Worm (Caenorhabditis elegans) whole organism, midembryonic: Measurements from ENCODE around the gene R04A9.1.

Source experiments
- T22C8.4 ChIP-seq: fragments of 200-800 bp; sonication (Bioruptor generic); IDR thresholded peaks from 2 replicates; pipeline ENCODE4 v1.3.6; 2022; ENCODE audit warnings: missing genetic modification characterization, missing compliant biosample characterization
- cog-1 ChIP-seq: sonication (generic microtip); optimal IDR thresholded peaks from 2 replicates; lab custom pipeline; 2016; ENCODE audit warnings: missing genetic modification characterization, missing compliant biosample characterization
- flt-1 ChIP-seq: fragments of 200-800 bp; sonication (Bioruptor generic); IDR thresholded peaks from 2 replicates; pipeline ENCODE4 v1.3.6; 2022; ENCODE audit warnings: missing genetic modification characterization, missing compliant biosample characterization
- klf-2 ChIP-seq: fragments of 200-800 bp; sonication (Bioruptor generic); conservative IDR thresholded peaks from 2 replicates; pipeline ENCODE4 v1.3.6; 2022; ENCODE audit warnings: missing genetic modification reagents, missing genetic modification characterization, missing compliant biosample characterization
- med-1 ChIP-seq: sonication (generic microtip); optimal IDR thresholded peaks from 2 replicates; lab custom pipeline; 2017; ENCODE audit warnings: missing genetic modification characterization, mild to moderate bottlenecking, missing compliant biosample characterization, antibody characterized with exemption, missing genetic modification reagents; ENCODE audit not compliant: insufficient read depth
- ref-1 ChIP-seq: fragments of 200-800 bp; sonication (Bioruptor generic); conservative IDR thresholded peaks from 2 replicates; pipeline ENCODE4 v1.3.6; 2022; ENCODE audit warnings: missing genetic modification reagents, missing genetic modification characterization, missing compliant biosample characterization
- tab-1 ChIP-seq: fragments of 200-800 bp; sonication (Bioruptor generic); IDR thresholded peaks from 2 replicates; pipeline ENCODE4 v1.3.6; 2022; ENCODE audit warnings: missing genetic modification characterization, missing compliant biosample characterization
- ztf-23 ChIP-seq: fragments of 200-800 bp; sonication (Bioruptor generic); IDR thresholded peaks from 2 replicates; pipeline ENCODE4 v1.3.6; 2022; ENCODE audit warnings: missing genetic modification reagents, missing genetic modification characterization, missing compliant biosample characterization
- ztf-29 ChIP-seq: fragments of 200-800 bp; sonication (Bioruptor generic); IDR thresholded peaks from 2 replicates; pipeline ENCODE4 v1.3.6; 2022; ENCODE audit warnings: missing genetic modification reagents, missing genetic modification characterization, missing compliant biosample characterization

R04A9.1 gene

DNA sequence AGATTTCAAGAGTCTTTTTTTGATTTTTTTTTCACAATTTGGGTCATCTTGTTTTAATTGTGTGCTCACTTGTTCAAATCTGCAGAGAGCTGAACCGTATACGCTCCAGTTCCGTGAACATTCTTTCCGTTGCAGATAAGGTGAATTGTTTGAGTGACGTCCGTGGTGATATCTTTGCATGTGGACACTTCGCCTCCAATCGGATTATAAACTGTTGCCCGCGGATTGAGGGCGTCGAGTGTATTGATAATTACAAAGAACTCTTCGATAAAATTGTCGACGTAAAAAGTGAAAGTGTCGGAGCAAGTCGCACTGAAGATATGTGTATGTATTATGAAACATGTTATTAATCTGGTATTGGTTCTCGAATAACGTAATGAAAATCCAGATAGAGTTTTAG is 19.1 kb downstream of the R04A9.1 start:
- TF ChIP-seq ztf-23 (GFP tag; lab: Robert Waterston, UW): no peak
- TF ChIP-seq T22C8.4 (GFP tag; lab: Robert Waterston, UW): no peak
- no peak for TF ChIP-seq ref-1 (GFP tag; lab: Robert Waterston, UW)
- TF ChIP-seq klf-2: no peak
- TF ChIP-seq cog-1: no peak
- no peak for TF ChIP-seq ztf-29
- no peak for TF ChIP-seq tab-1
- TF ChIP-seq flt-1 (GFP tag; lab: Robert Waterston, UW): no peak
- no peak for TF ChIP-seq med-1

DNA sequence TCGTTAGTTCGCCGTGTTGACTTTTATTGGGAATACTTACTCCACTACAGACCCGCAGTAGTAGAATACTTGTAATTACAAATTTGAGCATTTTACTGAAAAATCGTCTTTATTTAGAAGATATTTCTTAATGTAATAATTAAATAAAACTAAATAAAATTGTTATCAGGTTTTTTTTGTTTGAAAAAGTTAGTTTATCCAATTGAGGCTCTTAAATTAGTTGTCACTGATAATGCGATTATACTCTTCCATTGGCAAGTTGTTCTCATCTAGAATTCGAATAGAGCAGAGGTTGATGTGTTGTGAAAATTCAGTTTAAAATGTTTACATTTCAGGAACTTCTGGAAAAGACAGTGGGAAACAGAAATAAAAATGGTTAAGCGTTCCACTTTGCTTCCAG is 20.8 kb downstream of the R04A9.1 start, which contains the start of gene ZK1193.2:
TSS of gene ZK1193.2 (minus strand) at position 101 of the 400 bp plus-strand sequence.
- no peak for TF ChIP-seq klf-2
- no peak for TF ChIP-seq med-1
- TF ChIP-seq ztf-29: no peak
- TF ChIP-seq T22C8.4 (GFP tag; lab: Robert Waterston, UW): no peak
- TF ChIP-seq cog-1: no peak
- no peak for TF ChIP-seq ztf-23 (GFP tag; lab: Robert Waterston, UW)
- no peak for TF ChIP-seq ref-1 (GFP tag; lab: Robert Waterston, UW)
- TF ChIP-seq tab-1: no peak
- TF ChIP-seq flt-1 (GFP tag; lab: Robert Waterston, UW): no peak

DNA sequence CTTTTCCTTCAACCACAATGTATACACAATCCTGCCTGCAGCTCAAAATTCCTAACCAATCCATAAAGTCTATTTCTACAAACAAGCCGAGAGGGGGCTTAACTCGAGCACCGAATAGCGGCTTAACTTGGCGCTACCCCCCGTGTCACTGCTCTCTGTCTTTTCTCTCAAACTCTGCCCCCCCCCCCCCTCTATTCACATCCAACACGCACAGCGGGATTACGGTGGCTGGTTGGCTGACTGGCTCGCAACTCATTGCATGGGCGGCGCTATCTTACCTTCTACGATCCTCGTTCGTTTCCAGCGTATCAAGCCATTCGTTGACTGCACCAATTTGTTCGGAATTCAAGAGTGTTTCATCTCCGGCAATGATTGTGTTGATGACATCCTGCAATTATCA is 26.9 kb downstream of the R04A9.1 start:
- TF ChIP-seq ztf-29 (0 out of 2 replicates have a peak, but pooled peaks have one; percentile 22), T22C8.4 (GFP tag; lab: Robert Waterston, UW) (no peak)

DNA sequence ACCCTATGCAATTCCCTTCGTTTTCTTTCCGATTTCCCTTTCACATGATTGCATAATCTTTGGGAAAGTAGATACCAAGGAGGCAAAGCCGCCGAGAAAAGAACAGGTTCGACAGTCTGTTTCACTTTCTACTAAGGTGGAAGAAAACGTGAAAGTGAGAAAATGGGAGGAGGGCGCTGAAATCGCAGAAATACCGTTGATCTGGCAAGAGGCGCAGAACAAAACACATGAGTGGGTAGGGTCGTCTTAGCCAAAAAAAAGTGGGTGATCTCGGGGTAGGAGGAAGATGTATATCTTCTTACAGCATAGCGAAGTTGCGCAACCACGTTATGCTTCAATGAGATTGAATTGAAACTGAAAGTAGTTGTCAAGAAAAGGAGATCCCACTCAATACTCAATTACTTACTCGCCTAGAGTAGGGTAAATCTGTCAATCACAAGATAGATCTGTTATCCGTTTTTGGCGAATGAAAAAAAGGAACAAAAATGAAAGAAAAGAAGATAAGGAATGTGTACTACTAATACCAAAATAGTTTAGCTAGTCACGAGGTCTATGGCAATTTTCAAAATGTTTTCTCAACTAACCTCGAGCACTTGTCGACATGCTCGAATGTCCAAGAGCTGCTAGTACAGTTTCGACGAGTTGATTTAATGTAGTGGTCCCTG is 28.5 kb downstream of the R04A9.1 start:
- TF ChIP-seq tab-1: no peak

DNA sequence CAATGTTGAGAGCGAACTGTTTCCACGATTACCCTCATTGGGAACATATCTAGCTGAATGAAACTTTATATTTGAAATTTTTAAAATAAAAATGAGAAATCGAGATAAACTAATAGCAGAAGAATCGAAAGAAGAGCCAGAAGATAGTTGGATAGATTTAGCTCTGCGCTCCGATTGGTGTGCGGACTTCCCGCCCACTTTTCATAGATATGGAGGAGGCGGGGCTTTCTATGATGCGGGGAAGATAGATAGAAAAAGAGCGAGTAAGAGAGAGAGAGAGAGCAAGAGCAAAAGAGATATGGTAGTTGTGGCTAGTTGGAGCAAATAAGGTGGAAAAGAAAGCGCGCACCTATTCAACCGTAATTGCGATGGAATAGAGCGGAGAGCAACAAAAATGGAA is 29.1 kb downstream of the R04A9.1 start, which contains the start of gene dve-1:
TSS of gene dve-1 (minus strand) at position 66 of the 400 bp plus-strand sequence.
- TF ChIP-seq med-1 (no peak), ref-1 (GFP tag; lab: Robert Waterston, UW) (no peak), ztf-29 (no peak), T22C8.4 (GFP tag; lab: Robert Waterston, UW) (no peak), tab-1 (no peak), flt-1 (GFP tag; lab: Robert Waterston, UW) (no peak), cog-1 (no peak), klf-2 (no peak), ztf-23 (GFP tag; lab: Robert Waterston, UW) (no peak)

DNA sequence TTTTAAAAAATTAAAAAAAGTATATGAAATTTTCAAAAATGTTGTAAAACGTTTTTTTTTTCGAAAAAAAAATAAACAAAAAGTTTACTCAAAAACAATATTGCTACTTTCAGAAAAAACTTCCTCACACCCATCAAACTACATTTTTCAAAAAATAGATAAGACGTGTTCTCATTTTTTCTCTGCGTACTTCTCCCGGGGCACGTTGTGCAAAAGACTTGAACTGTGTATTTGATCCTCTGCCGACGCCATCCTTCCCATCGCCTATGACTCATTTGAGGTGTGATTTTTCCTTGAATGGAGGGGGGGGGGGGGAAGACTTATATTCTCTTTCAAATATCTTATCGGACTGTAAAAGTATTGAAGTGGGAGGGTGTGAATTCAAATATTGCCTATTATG is 33.7 kb downstream of the R04A9.1 start:
- TF ChIP-seq flt-1 (GFP tag; lab: Robert Waterston, UW) (no peak), tab-1 (no peak), cog-1 (no peak), med-1 (no peak), ztf-29 (no peak), ztf-23 (GFP tag; lab: Robert Waterston, UW) (no peak), T22C8.4 (GFP tag; lab: Robert Waterston, UW) (no peak)

DNA sequence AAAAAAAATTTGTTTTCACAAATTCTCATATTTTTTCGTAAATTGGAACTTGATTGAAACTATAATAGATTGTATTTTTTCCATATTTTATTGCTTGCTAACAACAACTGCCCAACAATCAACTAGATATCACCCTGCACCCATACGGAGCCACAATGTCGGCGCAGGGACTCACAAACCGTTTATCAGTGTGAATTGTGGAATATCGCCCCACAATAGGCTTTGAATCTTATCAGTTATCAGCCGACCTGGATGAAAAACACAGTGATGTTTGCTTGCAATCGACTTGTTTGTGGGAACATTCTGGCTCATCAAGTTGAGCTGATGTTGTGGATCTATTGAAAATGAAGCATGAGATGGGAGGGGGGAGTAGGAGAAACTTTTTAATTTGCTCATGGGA is 34.3 kb downstream of the R04A9.1 start:
- TF ChIP-seq ref-1 (GFP tag; lab: Robert Waterston, UW) (no peak), T22C8.4 (GFP tag; lab: Robert Waterston, UW) (no peak), ztf-29 (no peak), tab-1 (no peak)

DNA sequence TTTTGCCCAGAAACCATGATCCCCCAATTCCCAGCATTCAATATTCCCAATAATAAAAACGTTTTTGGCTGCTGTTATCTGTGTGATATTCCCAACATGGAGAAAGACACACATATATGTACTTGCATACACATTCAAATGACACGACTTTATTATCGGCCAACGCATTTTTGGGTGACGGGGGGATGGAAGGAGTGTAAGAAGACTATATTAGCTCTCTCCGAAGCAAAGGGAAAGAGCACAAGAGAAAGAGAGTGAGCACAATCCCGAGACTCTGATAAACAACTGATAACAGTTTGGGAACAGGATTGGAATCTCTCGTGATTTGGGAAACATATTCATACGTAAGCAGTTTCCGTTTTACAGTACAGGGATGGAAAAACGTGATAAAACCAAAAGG is 35.7 kb downstream of the R04A9.1 start:
- TF ChIP-seq med-1 (no peak), cog-1 (no peak), ref-1 (GFP tag; lab: Robert Waterston, UW) (no peak), tab-1 (no peak), klf-2 (no peak), flt-1 (GFP tag; lab: Robert Waterston, UW) (no peak), ztf-23 (GFP tag; lab: Robert Waterston, UW) (no peak), T22C8.4 (GFP tag; lab: Robert Waterston, UW) (no peak)

DNA sequence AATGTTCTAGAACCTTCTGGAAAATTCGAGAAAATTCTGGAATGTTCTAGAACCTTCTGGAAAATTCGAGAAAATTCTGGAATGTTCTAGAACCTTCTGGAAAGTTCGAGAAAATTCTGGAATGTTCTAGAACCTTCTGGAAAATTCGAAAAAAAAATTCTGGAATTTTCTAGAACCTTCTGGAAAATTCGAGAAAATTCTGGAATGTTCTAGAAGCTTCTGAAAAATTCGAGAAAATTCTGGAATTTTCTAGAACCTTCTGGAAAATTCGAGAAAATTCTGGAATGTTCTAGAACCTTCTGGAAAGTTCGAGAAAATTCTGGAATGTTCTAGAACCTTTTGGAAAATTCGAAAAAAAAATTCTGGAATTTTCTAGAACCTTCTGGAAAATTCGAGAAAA is 38.7 kb downstream of the R04A9.1 start:
- peak; percentile 82 for TF ChIP-seq flt-1 (GFP tag; lab: Robert Waterston, UW)

DNA sequence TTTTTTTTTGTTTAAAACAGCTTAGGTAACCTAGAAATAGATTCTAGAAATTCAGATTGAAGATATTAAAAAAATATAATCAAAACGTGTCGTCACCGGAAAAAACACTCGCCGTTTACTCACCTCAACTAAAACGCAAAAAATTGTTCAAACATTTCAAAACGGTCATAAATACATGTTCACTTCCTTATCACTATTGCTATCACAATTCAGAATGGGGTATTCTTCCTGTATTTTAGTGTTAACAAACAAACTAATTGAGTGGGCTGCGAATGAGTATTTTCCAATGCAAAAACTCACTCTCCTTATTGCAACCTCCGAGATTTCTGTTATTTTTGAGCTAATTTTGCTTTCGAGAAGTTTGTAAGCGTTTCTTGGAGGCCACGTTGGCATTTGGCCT is 45.1 kb downstream of the R04A9.1 start, which contains the start of gene F52D1.2:
TSS of gene F52D1.2 (minus strand) at position 393 of the 400 bp plus-strand sequence.
- TF ChIP-seq flt-1 (GFP tag; lab: Robert Waterston, UW) (no peak), T22C8.4 (GFP tag; lab: Robert Waterston, UW) (no peak)
